Fruit fly (Drosophila melanogaster): Measurements from ENCODE around the gene CG1265.

DNA sequence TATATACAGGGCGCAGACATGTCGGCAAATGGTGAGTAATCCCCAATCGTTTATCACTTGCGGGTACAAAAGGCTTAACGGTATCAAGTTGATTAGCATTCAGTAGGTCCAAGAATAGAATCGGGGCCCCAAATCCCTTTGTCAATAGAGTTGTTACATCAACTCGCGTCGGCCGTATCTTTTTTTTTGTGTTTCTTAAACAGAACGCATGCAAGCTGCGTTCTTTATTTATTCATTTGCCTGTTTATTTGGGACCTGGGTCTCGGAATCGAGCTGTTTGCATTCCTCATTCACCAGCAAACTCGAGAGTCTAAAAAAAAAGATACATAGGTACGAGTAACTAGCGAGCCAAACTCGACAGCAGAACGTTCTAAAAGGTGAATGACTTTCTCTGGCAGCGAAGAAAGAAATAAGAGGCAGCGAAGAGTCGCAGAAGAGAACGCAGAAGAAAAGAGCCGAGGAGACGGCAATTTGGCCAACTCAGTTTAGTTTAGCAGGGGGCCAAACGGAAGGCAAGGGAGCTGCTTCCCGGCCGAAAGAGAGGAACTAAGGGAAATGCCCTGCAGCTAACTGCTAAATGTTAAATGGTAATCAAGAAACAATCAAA is 17.7 kb downstream of the CG1265 start:
- TF ChIP-seq psq (optimal IDR thresholded peaks at IDR 0.05) (no peak), ttk (optimal IDR thresholded peaks at IDR 0.05) (no peak)
